Fruit fly (Drosophila melanogaster) whole organism, prepupa: ENCODE data around the gene HIP-R.

Experiments
- Blimp-1 ChIP-seq: fragments of 200-800 bp; sonication (Bioruptor generic); optimal IDR thresholded peaks from 3 replicates; lab custom pipeline; 2017; ENCODE audit warnings: missing biosample characterization, missing genetic modification characterization, mild to moderate bottlenecking, moderate library complexity, missing genetic modification reagents
- CG10631 ChIP-seq: fragments of 200-800 bp; sonication (Bioruptor generic); optimal IDR thresholded peaks from 2 replicates; lab custom pipeline; 2016; ENCODE audit warnings: missing biosample characterization, missing genetic modification characterization
- CG10669 ChIP-seq: fragments of 200-800 bp; sonication (Bioruptor generic); optimal IDR thresholded peaks from 3 replicates; lab custom pipeline; 2018; ENCODE audit warnings: missing biosample characterization, mild to moderate bottlenecking, missing genetic modification characterization, moderate library complexity
- CG11294 ChIP-seq: fragments of 200-800 bp; sonication (Bioruptor generic); IDR thresholded peaks from 2 replicates; pipeline ENCODE4 v1.3.6; 2022; ENCODE audit warnings: missing biosample characterization, missing genetic modification characterization
- CG11902 ChIP-seq: fragments of 200-800 bp; sonication (Bioruptor generic); optimal IDR thresholded peaks from 3 replicates; lab custom pipeline; 2016; ENCODE audit warnings: missing biosample characterization, missing genetic modification characterization
- CG15336 ChIP-seq: fragments of 200-800 bp; sonication (Bioruptor generic); IDR thresholded peaks from 2 replicates; pipeline ENCODE4 v1.3.6; 2022; ENCODE audit warnings: missing biosample characterization, missing genetic modification characterization
- CG1621 ChIP-seq: fragments of 200-800 bp; sonication (Bioruptor generic); optimal IDR thresholded peaks from 3 replicates; lab custom pipeline; 2018; ENCODE audit warnings: missing biosample characterization, mild to moderate bottlenecking, missing genetic modification characterization
- CG16779 ChIP-seq: fragments of 200-800 bp; sonication (Bioruptor generic); optimal IDR thresholded peaks from 3 replicates; lab custom pipeline; 2017; ENCODE audit warnings: missing biosample characterization, mild to moderate bottlenecking, missing genetic modification characterization
- CG3032 ChIP-seq: fragments of 200-800 bp; optimal IDR thresholded peaks from 2 replicates; lab custom pipeline; 2019; ENCODE audit warnings: missing biosample characterization, mild to moderate bottlenecking, missing genetic modification characterization, moderate library complexity
- CG31627 ChIP-seq: fragments of 200-800 bp; sonication (Bioruptor generic); optimal IDR thresholded peaks from 3 replicates; lab custom pipeline; 2016; ENCODE audit warnings: missing biosample characterization, missing genetic modification characterization
- CG32006 ChIP-seq: fragments of 200-800 bp; sonication (Bioruptor generic); optimal IDR thresholded peaks from 3 replicates; lab custom pipeline; 2017; ENCODE audit warnings: missing biosample characterization, mild to moderate bottlenecking, missing genetic modification characterization
- CG4318 ChIP-seq: fragments of 200-800 bp; sonication (Bioruptor generic); optimal IDR thresholded peaks from 3 replicates; lab custom pipeline; 2017; ENCODE audit warnings: missing biosample characterization, mild to moderate bottlenecking, missing genetic modification characterization
- CG6163 ChIP-seq: fragments of 200-800 bp; sonication (Bioruptor generic); IDR thresholded peaks from 3 replicates; pipeline ENCODE4 v1.3.6; 2022; ENCODE audit warnings: missing biosample characterization, missing genetic modification characterization
- CG6276 ChIP-seq: fragments of 200-800 bp; sonication (Bioruptor generic); optimal IDR thresholded peaks from 2 replicates; lab custom pipeline; 2017; ENCODE audit warnings: missing biosample characterization, mild to moderate bottlenecking, missing genetic modification characterization
- CG6792 ChIP-seq: fragments of 200-800 bp; sonication (Bioruptor generic); optimal IDR thresholded peaks from 3 replicates; lab custom pipeline; 2016; ENCODE audit warnings: missing biosample characterization, missing genetic modification characterization
- CG6808 ChIP-seq: fragments of 200-800 bp; sonication (Bioruptor generic); optimal IDR thresholded peaks from 3 replicates; lab custom pipeline; 2017; ENCODE audit warnings: missing biosample characterization, missing genetic modification characterization, mild to moderate bottlenecking, moderate library complexity, missing genetic modification reagents
- CG6854 ChIP-seq: fragments of 200-800 bp; sonication (Bioruptor generic); optimal IDR thresholded peaks from 2 replicates; lab custom pipeline; 2017; ENCODE audit warnings: missing biosample characterization, mild to moderate bottlenecking, missing genetic modification characterization
- CG8119 ChIP-seq: fragments of 200-800 bp; sonication (Bioruptor generic); IDR thresholded peaks from 3 replicates; pipeline ENCODE4 v1.3.6; 2022; ENCODE audit warnings: missing biosample characterization, missing genetic modification characterization
- CG8319 ChIP-seq: fragments of 200-800 bp; sonication (Bioruptor generic); optimal IDR thresholded peaks from 3 replicates; lab custom pipeline; 2016; ENCODE audit warnings: missing biosample characterization, missing genetic modification characterization
- CG8632 ChIP-seq: fragments of 200-800 bp; sonication (Bioruptor generic); optimal IDR thresholded peaks from 3 replicates; lab custom pipeline; 2016; ENCODE audit warnings: missing biosample characterization, missing genetic modification characterization
- CG9139 ChIP-seq: fragments of 200-800 bp; sonication (Bioruptor generic); optimal IDR thresholded peaks from 3 replicates; lab custom pipeline; 2017; ENCODE audit warnings: missing biosample characterization, mild to moderate bottlenecking, missing genetic modification characterization
- Eip75B ChIP-seq: fragments of 200-800 bp; sonication (Bioruptor generic); optimal IDR thresholded peaks from 3 replicates; lab custom pipeline; 2016; ENCODE audit warnings: missing biosample characterization, missing genetic modification characterization
- Eip78C ChIP-seq: fragments of 200-800 bp; sonication (Bioruptor generic); peaks from one replicate; lab custom pipeline; 2016; ENCODE audit warnings: missing biosample characterization, missing genetic modification characterization
- Eip93F ChIP-seq: fragments of 200-800 bp; sonication (Bioruptor generic); optimal IDR thresholded peaks from 2 replicates; lab custom pipeline; 2016; ENCODE audit warnings: missing biosample characterization, mild to moderate bottlenecking, missing genetic modification characterization
- Ets21C ChIP-seq: fragments of 200-800 bp; sonication (Bioruptor generic); optimal IDR thresholded peaks from 3 replicates; lab custom pipeline; 2016; ENCODE audit warnings: missing biosample characterization, missing genetic modification characterization
- Ets96B ChIP-seq: fragments of 200-800 bp; optimal IDR thresholded peaks from 2 replicates; lab custom pipeline; 2019; ENCODE audit warnings: missing biosample characterization, mild to moderate bottlenecking, missing genetic modification characterization, moderate library complexity
- Gug ChIP-seq: fragments of 200-800 bp; sonication (Bioruptor generic); IDR thresholded peaks from 2 replicates; pipeline ENCODE4 v1.3.6; 2022; ENCODE audit warnings: missing biosample characterization, missing genetic modification characterization
- Hr38 ChIP-seq: sonication (Bioruptor generic); optimal IDR thresholded peaks from 2 replicates; lab custom pipeline; 2016; ENCODE audit warnings: missing biosample characterization, missing genetic modification characterization
- Hr39 ChIP-seq: fragments of 200-800 bp; sonication (Bioruptor generic); optimal IDR thresholded peaks from 2 replicates; lab custom pipeline; 2016; ENCODE audit warnings: missing biosample characterization, missing genetic modification characterization
- Lpt ChIP-seq: fragments of 200-800 bp; sonication (Bioruptor generic); optimal IDR thresholded peaks from 3 replicates; lab custom pipeline; 2016; ENCODE audit warnings: missing biosample characterization, missing genetic modification characterization
- OdsH ChIP-seq: fragments of 200-800 bp; sonication (Bioruptor generic); optimal IDR thresholded peaks from 3 replicates; lab custom pipeline; 2016; ENCODE audit warnings: missing biosample characterization, missing genetic modification characterization
- Smox ChIP-seq: fragments of 200-800 bp; sonication (Bioruptor generic); optimal IDR thresholded peaks from 3 replicates; lab custom pipeline; 2016; ENCODE audit warnings: missing biosample characterization, missing genetic modification characterization
- Sox102F ChIP-seq: fragments of 200-800 bp; sonication (Bioruptor generic); optimal IDR thresholded peaks from 2 replicates; lab custom pipeline; 2016; ENCODE audit warnings: missing biosample characterization, mild to moderate bottlenecking, missing genetic modification characterization
- Sox14 ChIP-seq: fragments of 200-800 bp; sonication (Bioruptor generic); optimal IDR thresholded peaks from 3 replicates; lab custom pipeline; 2016; ENCODE audit warnings: missing biosample characterization, missing genetic modification characterization
- Sox15 ChIP-seq: fragments of 200-800 bp; sonication (Bioruptor generic); optimal IDR thresholded peaks from 3 replicates; lab custom pipeline; 2016; ENCODE audit warnings: missing biosample characterization, missing genetic modification characterization
- achi ChIP-seq: fragments of 200-800 bp; sonication (Bioruptor generic); optimal IDR thresholded peaks from 3 replicates; lab custom pipeline; 2016; ENCODE audit warnings: missing biosample characterization, missing genetic modification characterization
- acj6 ChIP-seq: fragments of 200-800 bp; sonication (Bioruptor generic); optimal IDR thresholded peaks from 3 replicates; lab custom pipeline; 2016; ENCODE audit warnings: missing biosample characterization, missing genetic modification characterization
- cyc ChIP-seq: fragments of 200-800 bp; sonication (Bioruptor generic); optimal IDR thresholded peaks from 3 replicates; lab custom pipeline; 2016; ENCODE audit warnings: missing biosample characterization, missing genetic modification characterization
- dsx ChIP-seq: fragments of 200-800 bp; optimal IDR thresholded peaks from 3 replicates; lab custom pipeline; 2019; ENCODE audit warnings: missing biosample characterization, mild to moderate bottlenecking, missing genetic modification characterization, moderate library complexity; ENCODE audit not compliant: poor library complexity, severe bottlenecking
- fd59A ChIP-seq: fragments of 200-800 bp; sonication (Bioruptor generic); optimal IDR thresholded peaks from 2 replicates; lab custom pipeline; 2017; ENCODE audit warnings: missing biosample characterization, mild to moderate bottlenecking, missing genetic modification characterization, missing genetic modification reagents
- fd85E ChIP-seq: fragments of 200-800 bp; sonication (Bioruptor generic); optimal IDR thresholded peaks from 3 replicates; lab custom pipeline; 2016; ENCODE audit warnings: missing biosample characterization, missing genetic modification characterization
- fkh ChIP-seq: fragments of 200-800 bp; sonication (Bioruptor generic); optimal IDR thresholded peaks from 3 replicates; lab custom pipeline; 2017; ENCODE audit warnings: missing biosample characterization, mild to moderate bottlenecking, missing genetic modification characterization, moderate library complexity
- lz ChIP-seq: fragments of 200-800 bp; sonication (Bioruptor generic); optimal IDR thresholded peaks from 3 replicates; lab custom pipeline; 2016; ENCODE audit warnings: missing biosample characterization, missing genetic modification characterization
- net ChIP-seq: fragments of 200-800 bp; sonication (Bioruptor generic); optimal IDR thresholded peaks from 3 replicates; lab custom pipeline; 2016; ENCODE audit warnings: missing biosample characterization, missing genetic modification characterization
- pdm3 ChIP-seq: fragments of 200-800 bp; sonication (Bioruptor generic); optimal IDR thresholded peaks from 3 replicates; lab custom pipeline; 2016; ENCODE audit warnings: missing biosample characterization, missing genetic modification characterization
- spab ChIP-seq: fragments of 200-800 bp; sonication (Bioruptor generic); optimal IDR thresholded peaks from 2 replicates; lab custom pipeline; 2017; ENCODE audit warnings: missing biosample characterization, mild to moderate bottlenecking, missing genetic modification characterization, missing genetic modification reagents
- ss ChIP-seq, 2 experiments: fragments of 200-800 bp; sonication (Bioruptor generic); optimal IDR thresholded peaks; 2 replicates in 1 of 2; 3 replicates in 1 of 2; lab custom pipeline; 2017 to 2018; ENCODE audit warnings: mild to moderate bottlenecking in 2 of 2, missing biosample characterization in 2 of 2, missing genetic modification characterization in 2 of 2, moderate library complexity in 1 of 2
- svp ChIP-seq: fragments of 200-800 bp; sonication (Bioruptor generic); peaks from one replicate; lab custom pipeline; 2016; ENCODE audit warnings: missing biosample characterization, missing genetic modification characterization
- topi ChIP-seq: fragments of 200-800 bp; sonication (Bioruptor generic); optimal IDR thresholded peaks from 3 replicates; lab custom pipeline; 2016; ENCODE audit warnings: missing biosample characterization, missing genetic modification characterization
- vri ChIP-seq: fragments of 200-800 bp; sonication (Bioruptor generic); optimal IDR thresholded peaks from 3 replicates; lab custom pipeline; 2016; ENCODE audit warnings: missing biosample characterization, mild to moderate bottlenecking, missing genetic modification characterization

Gene HIP-R

DNA sequence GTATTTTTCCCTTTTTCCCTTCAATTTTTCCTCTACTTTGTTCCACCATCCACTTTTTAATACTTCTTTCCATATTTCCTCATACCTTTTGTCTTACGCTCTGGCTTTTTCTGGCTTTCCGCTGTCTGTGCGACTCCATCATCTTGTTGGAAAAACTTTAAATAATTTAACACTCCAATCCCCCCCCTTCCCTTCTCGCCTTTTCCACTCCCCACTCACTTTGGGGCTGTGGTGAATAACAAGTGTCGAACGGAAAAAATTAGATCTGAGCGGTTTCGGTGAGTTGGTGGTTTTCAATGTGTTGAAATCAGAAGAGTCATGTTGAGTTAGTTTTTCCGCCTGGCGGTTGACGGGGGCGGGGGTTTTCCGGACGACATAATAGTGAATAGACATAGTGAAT, 22.7 kb upstream of the HIP-R start:
- no peak for TF ChIP-seq Ets96B
- no peak for TF ChIP-seq dsx (GFP tag; lab: Kevin White, UChicago)

DNA sequence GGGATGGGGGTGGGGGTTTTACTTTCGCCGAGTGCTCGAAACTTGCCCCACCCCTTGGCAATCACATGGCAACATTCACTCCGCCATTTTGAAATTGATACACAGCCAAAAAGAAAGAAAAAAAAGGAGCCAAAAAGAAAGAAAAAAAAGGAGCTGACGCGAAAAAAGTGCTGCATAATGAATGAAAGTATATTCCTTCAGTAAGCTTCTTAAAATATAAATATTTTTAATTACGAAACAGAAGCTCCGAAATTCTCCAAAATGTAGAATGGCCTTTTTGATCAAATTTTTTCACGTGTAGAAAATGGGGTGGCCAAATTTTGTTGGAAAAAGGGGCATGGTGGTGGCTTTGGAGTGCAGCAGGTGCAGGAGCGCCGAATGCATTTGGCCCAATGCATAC, 21.6 kb upstream of the HIP-R start:
- no peak for TF ChIP-seq fkh (GFP tag; lab: Kevin White, UChicago)
- TF ChIP-seq fd59A (GFP tag; lab: Kevin White, UChicago) = no peak
- peak in 1 of 2 experiments; percentile 29 for TF ChIP-seq ss (GFP tag; optimal IDR thresholded peaks at IDR 0.05; lab: Kevin White, UChicago)
- no peak for TF ChIP-seq Hr38
- TF ChIP-seq CG31627 (GFP tag; lab: Kevin White, UChicago) = peak; percentile 21
- no peak for TF ChIP-seq CG3032 (tag; lab: Kevin White, UChicago)
- TF ChIP-seq CG10669 = peak; percentile 21
- peak; percentile 40 for TF ChIP-seq CG8632 (GFP tag; lab: Kevin White, UChicago)
- TF ChIP-seq CG32006 (GFP tag; lab: Kevin White, UChicago) = peak; percentile 35
- TF ChIP-seq CG6163 = peak; percentile 44; the same call in 2 of the 3 replicates
- peak; percentile 17 for TF ChIP-seq spab (GFP tag; lab: Kevin White, UChicago)
- peak; percentile 9 for TF ChIP-seq net (GFP tag; lab: Kevin White, UChicago)
- peak; percentile 40 for TF ChIP-seq Hr39 (GFP tag; lab: Kevin White, UChicago)
- TF ChIP-seq Lpt = no peak
- peak; percentile 17 for TF ChIP-seq CG10631
- TF ChIP-seq OdsH (GFP tag; lab: Kevin White, UChicago) = peak; percentile 47
- TF ChIP-seq Blimp-1 = no peak
- peak; percentile 20 for TF ChIP-seq CG6276 (GFP tag; lab: Kevin White, UChicago)
- TF ChIP-seq CG8319 = no peak
- TF ChIP-seq acj6 (GFP tag; lab: Kevin White, UChicago) = peak; percentile 34
- peak; percentile 17 for TF ChIP-seq Sox14 (GFP tag; lab: Kevin White, UChicago)
- no peak for TF ChIP-seq fd85E (GFP tag; lab: Kevin White, UChicago)
- no peak for TF ChIP-seq Sox15
- TF ChIP-seq CG6808 (GFP tag; lab: Kevin White, UChicago) = peak; percentile 17
- peak; percentile 75 for TF ChIP-seq Eip78C (GFP tag; lab: Kevin White, UChicago)
- peak; percentile 42 for TF ChIP-seq achi (GFP tag; lab: Kevin White, UChicago)
- TF ChIP-seq CG6854 = no peak
- peak; percentile 40; the same call in 1 of the 3 replicates for TF ChIP-seq CG8119 (GFP tag; lab: Robert Waterston, UW)
- TF ChIP-seq svp (GFP tag; lab: Kevin White, UChicago) = peak; percentile 67
- no peak for TF ChIP-seq CG16779
- TF ChIP-seq lz (GFP tag; lab: Kevin White, UChicago) = peak; percentile 39
- peak; percentile 51 for TF ChIP-seq topi (GFP tag; lab: Kevin White, UChicago)
- TF ChIP-seq cyc (GFP tag; lab: Kevin White, UChicago) = peak; percentile 42
- TF ChIP-seq CG1621 = no peak
- no peak for TF ChIP-seq CG11902 (GFP tag; lab: Kevin White, UChicago)
- TF ChIP-seq Eip93F (GFP tag; lab: Kevin White, UChicago) = no peak
- TF ChIP-seq CG6792 (GFP tag; lab: Kevin White, UChicago) = peak; percentile 14
- peak; percentile 46 for TF ChIP-seq pdm3 (GFP tag; lab: Kevin White, UChicago)
- no peak for TF ChIP-seq CG9139 (GFP tag; lab: Kevin White, UChicago)
- peak; percentile 64 for TF ChIP-seq CG15336 (GFP tag; lab: Robert Waterston, UW)
- peak; percentile 27 for TF ChIP-seq Ets96B
- peak; percentile 38 for TF ChIP-seq CG4318
- TF ChIP-seq Sox102F (GFP tag; lab: Kevin White, UChicago) = peak; percentile 13
- no peak for TF ChIP-seq dsx (GFP tag; lab: Kevin White, UChicago)
- 0 out of 2 replicates have a peak, but pooled peaks have one; percentile 17 for TF ChIP-seq CG11294
- no peak for TF ChIP-seq Eip75B (GFP tag; lab: Kevin White, UChicago)
- peak; percentile 20 for TF ChIP-seq vri (GFP tag; lab: Kevin White, UChicago)
- TF ChIP-seq Smox = peak; percentile 32
- no peak for TF ChIP-seq Ets21C (GFP tag; lab: Kevin White, UChicago)
- no peak for TF ChIP-seq Gug (GFP tag; lab: Robert Waterston, UW)
